Worm (Caenorhabditis elegans) whole organism, early embryonic: ENCODE measurements around the gene K08B5.1.

Experiments
- F13C5.2 ChIP-seq: sonication (generic microtip); optimal IDR thresholded peaks from 2 replicates; lab custom pipeline; 2017; ENCODE audit warnings: mild to moderate bottlenecking, missing genetic modification characterization, inconsistent platforms, missing compliant biosample characterization
- aly-1 ChIP-seq: sonication (generic microtip); optimal IDR thresholded peaks from 2 replicates; lab custom pipeline; 2016; ENCODE audit warnings: missing genetic modification characterization, missing compliant biosample characterization
- ama-1 ChIP-seq: fragments of 150-350 bp; optimal IDR thresholded peaks from 2 replicates; lab custom pipeline; 2014
- ets-7 ChIP-seq: sonication (generic microtip); optimal IDR thresholded peaks from 2 replicates; lab custom pipeline; 2016; ENCODE audit warnings: missing genotype, missing genetic modification characterization, missing compliant biosample characterization
- flt-1 ChIP-seq: fragments of 200-800 bp; sonication (Bioruptor generic); IDR thresholded peaks from 2 replicates; pipeline ENCODE4 v1.3.6; 2022; ENCODE audit warnings: missing genetic modification characterization, missing compliant biosample characterization
- hmg-4 ChIP-seq: fragments of 200-800 bp; sonication (Bioruptor generic); optimal IDR thresholded peaks from 2 replicates; lab custom pipeline; 2018; ENCODE audit warnings: mild to moderate bottlenecking, missing genetic modification characterization, missing compliant biosample characterization
- sea-1 ChIP-seq: fragments of 200-800 bp; sonication (Bioruptor generic); conservative IDR thresholded peaks from 2 replicates; pipeline ENCODE4 v1.3.6; 2022; ENCODE audit warnings: missing genetic modification characterization, missing compliant biosample characterization
- tbx-11 ChIP-seq: fragments of 200-800 bp; sonication (Bioruptor generic); IDR thresholded peaks from 2 replicates; pipeline ENCODE4 v1.3.6; 2022; ENCODE audit warnings: missing genetic modification characterization, missing compliant biosample characterization
- tra-4 ChIP-seq: sonication (generic microtip); optimal IDR thresholded peaks from 2 replicates; lab custom pipeline; 2017; ENCODE audit warnings: missing genetic modification characterization, missing compliant biosample characterization

DNA sequence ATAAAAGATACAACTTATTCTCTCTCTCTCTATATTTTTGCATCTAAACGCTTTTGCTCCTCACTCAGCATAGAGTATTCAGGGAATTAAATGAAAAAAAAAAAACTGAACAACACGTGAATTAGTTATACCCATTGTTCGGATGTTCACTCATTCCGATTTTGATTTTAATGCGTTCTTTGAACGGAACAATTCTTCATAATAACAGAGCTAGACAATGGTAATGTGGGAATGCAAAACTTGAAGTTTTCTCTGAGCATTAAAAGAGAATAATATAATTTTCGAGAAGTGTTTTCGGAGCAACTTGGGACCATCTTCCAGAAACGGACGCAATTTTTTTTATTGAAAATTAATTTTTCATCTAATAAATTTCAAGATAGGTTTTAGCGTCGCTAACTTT is 16.1 kb downstream of the K08B5.1 start:
- TF ChIP-seq flt-1 (GFP tag; lab: Robert Waterston, UW) (no peak), F13C5.2 (tag; lab: Kevin White, UChicago) (no peak), ama-1 (lab: Kevin White, UChicago) (no peak), aly-1 (tag; lab: Kevin White, UChicago) (no peak), ets-7 (no peak), tra-4 (tag; lab: Kevin White, UChicago) (no peak), sea-1 (no peak), hmg-4 (GFP tag; lab: Kevin White, UChicago) (no peak), tbx-11 (GFP tag; lab: Robert Waterston, UW) (no peak)
